Fruit fly (Drosophila melanogaster) whole organism, embryonic: ENCODE measurements around the gene CG12096.
A peak's percentile ranks its signal among the peaks of the same experiment; 100 is the strongest.

ENCODE experiments used
- Atf-2 ChIP-seq: fragments of 200-800 bp; sonication (Bioruptor generic); optimal IDR thresholded peaks from 2 replicates; lab custom pipeline; 2016; ENCODE audit warnings: missing biosample characterization, missing genetic modification characterization
- B-H1 ChIP-seq: fragments of 200-800 bp; sonication (Bioruptor generic); IDR thresholded peaks from 3 replicates; pipeline ENCODE4 v1.3.6; 2022; ENCODE audit warnings: missing biosample characterization, missing genetic modification characterization
- CG11696 ChIP-seq: fragments of 200-800 bp; sonication (Bioruptor generic); IDR thresholded peaks from 2 replicates; pipeline ENCODE4 v1.3.6; 2022; ENCODE audit warnings: missing biosample characterization, missing genetic modification characterization
- CG12104 ChIP-seq: fragments of 200-800 bp; sonication (Bioruptor generic); optimal IDR thresholded peaks from 3 replicates; lab custom pipeline; 2016; ENCODE audit warnings: missing biosample characterization, missing genetic modification characterization
- CG12942 ChIP-seq: fragments of 200-800 bp; sonication (Bioruptor generic); optimal IDR thresholded peaks from 3 replicates; lab custom pipeline; 2016; ENCODE audit warnings: missing biosample characterization, missing genetic modification characterization
- CG13624 ChIP-seq: fragments of 200-800 bp; sonication (Bioruptor generic); optimal IDR thresholded peaks from 2 replicates; lab custom pipeline; 2016; ENCODE audit warnings: missing biosample characterization, missing genetic modification characterization
- CG14860 ChIP-seq: fragments of 200-800 bp; sonication (Bioruptor generic); IDR thresholded peaks from 3 replicates; pipeline ENCODE4 v1.3.6; 2022; ENCODE audit warnings: missing biosample characterization, missing genetic modification characterization; ENCODE audit not compliant: partially characterized antibody
- CG15514 ChIP-seq: fragments of 200-800 bp; sonication (Bioruptor generic); optimal IDR thresholded peaks from 3 replicates; lab custom pipeline; 2017; ENCODE audit warnings: missing biosample characterization, missing genetic modification characterization, mild to moderate bottlenecking, moderate library complexity, missing genetic modification reagents
- CG15601 ChIP-seq: fragments of 200-800 bp; sonication (Bioruptor generic); optimal IDR thresholded peaks from 3 replicates; lab custom pipeline; 2019; ENCODE audit warnings: missing biosample characterization, mild to moderate bottlenecking, missing genetic modification characterization, moderate library complexity
- CG1602 ChIP-seq: fragments of 200-800 bp; sonication (Bioruptor generic); optimal IDR thresholded peaks from 3 replicates; lab custom pipeline; 2016; ENCODE audit warnings: missing biosample characterization, missing genetic modification characterization
- CG17612 ChIP-seq: fragments of 200-800 bp; sonication (Bioruptor generic); IDR thresholded peaks from 2 replicates; pipeline ENCODE4 v1.3.6; 2022; ENCODE audit warnings: missing biosample characterization, missing genetic modification characterization
- CG2120 ChIP-seq: fragments of 200-800 bp; sonication (Bioruptor generic); optimal IDR thresholded peaks from 3 replicates; lab custom pipeline; 2016; ENCODE audit warnings: missing biosample characterization, missing genetic modification characterization
- CG3847 ChIP-seq: fragments of 200-800 bp; sonication (Bioruptor generic); IDR thresholded peaks from 2 replicates; pipeline ENCODE4 v1.3.6; 2022; ENCODE audit warnings: missing biosample characterization, missing genetic modification characterization
- CG6683 ChIP-seq: fragments of 200-800 bp; sonication (Bioruptor generic); optimal IDR thresholded peaks from 2 replicates; lab custom pipeline; 2017; ENCODE audit warnings: missing biosample characterization, mild to moderate bottlenecking, missing genetic modification characterization, missing genetic modification reagents
- CrebB ChIP-seq: fragments of 200-800 bp; sonication (Bioruptor generic); optimal IDR thresholded peaks from 3 replicates; lab custom pipeline; 2018; ENCODE audit warnings: missing biosample characterization, mild to moderate bottlenecking, missing genetic modification characterization
- Dbx ChIP-seq: fragments of 200-800 bp; sonication (Bioruptor generic); IDR thresholded peaks from 3 replicates; pipeline ENCODE4 v1.3.6; 2022; ENCODE audit warnings: missing biosample characterization, missing genetic modification characterization
- Dfd ChIP-seq, 2 experiments: fragments of >200 bp; optimal IDR thresholded peaks; 2 replicates each; lab custom pipeline; 2017; ENCODE audit warnings: missing biosample characterization in 2 of 2, missing genetic modification characterization in 2 of 2
- Dip2 ChIP-seq: fragments of 200-800 bp; sonication (Bioruptor generic); IDR thresholded peaks from 2 replicates; pipeline ENCODE4 v1.3.6; 2022; ENCODE audit warnings: missing biosample characterization, missing genetic modification characterization
- E2f1 ChIP-seq: fragments of 200-800 bp; sonication (Bioruptor generic); IDR thresholded peaks from 2 replicates; pipeline ENCODE4 v1.3.6; 2022; ENCODE audit warnings: missing biosample characterization, missing genetic modification characterization
- HLH4C ChIP-seq: fragments of 200-800 bp; sonication (Bioruptor generic); IDR thresholded peaks from 3 replicates; pipeline ENCODE4 v1.3.6; 2022; ENCODE audit warnings: missing biosample characterization, missing genetic modification characterization; ENCODE audit not compliant: partially characterized antibody
- HmgD ChIP-seq: fragments of 200-800 bp; sonication (Bioruptor generic); optimal IDR thresholded peaks from 3 replicates; lab custom pipeline; 2016; ENCODE audit warnings: missing biosample characterization, missing genetic modification characterization
- Jarid2 ChIP-seq: fragments of 200-800 bp; sonication (Bioruptor generic); optimal IDR thresholded peaks from 3 replicates; lab custom pipeline; 2017; ENCODE audit warnings: mild to moderate bottlenecking, missing biosample characterization, missing genetic modification reagents, missing genetic modification characterization
- NC2α ChIP-seq: fragments of 200-800 bp; sonication (Bioruptor generic); optimal IDR thresholded peaks from 2 replicates; lab custom pipeline; 2016; ENCODE audit warnings: missing biosample characterization, missing genetic modification characterization
- NC2β ChIP-seq: fragments of 200-800 bp; sonication (Bioruptor generic); optimal IDR thresholded peaks from 2 replicates; lab custom pipeline; 2016; ENCODE audit warnings: missing biosample characterization, missing genetic modification characterization
- NK7.1 ChIP-seq: fragments of 200-800 bp; sonication (Bioruptor generic); optimal IDR thresholded peaks from 3 replicates; lab custom pipeline; 2016; ENCODE audit warnings: missing biosample characterization, missing genetic modification characterization
- Rfx ChIP-seq: fragments of 200-800 bp; sonication (Bioruptor generic); IDR thresholded peaks from 2 replicates; pipeline ENCODE4 v1.3.6; 2022; ENCODE audit warnings: missing biosample characterization, missing genetic modification characterization
- Scr ChIP-seq: fragments of 200-800 bp; sonication (Bioruptor generic); IDR thresholded peaks from 2 replicates; pipeline ENCODE4 v1.3.6; 2022; ENCODE audit warnings: missing biosample characterization, missing genetic modification characterization; ENCODE audit not compliant: partially characterized antibody
- TFAM ChIP-seq: fragments of 200-800 bp; sonication (Bioruptor generic); optimal IDR thresholded peaks from 2 replicates; lab custom pipeline; 2017; ENCODE audit warnings: missing biosample characterization, missing genetic modification characterization, inconsistent platforms
- YL-1 ChIP-seq: fragments of 200-800 bp; sonication (Bioruptor generic); optimal IDR thresholded peaks from 3 replicates; lab custom pipeline; 2017; ENCODE audit warnings: missing biosample characterization, mild to moderate bottlenecking, missing genetic modification characterization
- ac ChIP-seq: fragments of 200-800 bp; sonication (Bioruptor generic); optimal IDR thresholded peaks from 3 replicates; lab custom pipeline; 2017; ENCODE audit warnings: missing biosample characterization, mild to moderate bottlenecking, missing genetic modification characterization
- az2 ChIP-seq: fragments of 200-800 bp; sonication (Bioruptor generic); optimal IDR thresholded peaks from 3 replicates; lab custom pipeline; 2016; ENCODE audit warnings: missing biosample characterization, missing genetic modification characterization
- chif ChIP-seq, 2 experiments: fragments of 200-800 bp; sonication (Bioruptor generic); optimal IDR thresholded peaks; 3 replicates each; lab custom pipeline; 2016; ENCODE audit warnings: missing biosample characterization in 2 of 2, missing genetic modification characterization in 2 of 2
- chm ChIP-seq: fragments of 200-800 bp; sonication (Bioruptor generic); IDR thresholded peaks from 2 replicates; pipeline ENCODE4 v1.3.6; 2022; ENCODE audit warnings: missing biosample characterization, missing genetic modification characterization
- dati ChIP-seq: fragments of 200-800 bp; sonication (Bioruptor generic); IDR thresholded peaks from 2 replicates; pipeline ENCODE4 v1.3.6; 2022; ENCODE audit warnings: missing biosample characterization, missing genetic modification characterization
- dm ChIP-seq: fragments of 200-800 bp; sonication (Bioruptor generic); optimal IDR thresholded peaks from 3 replicates; lab custom pipeline; 2016; ENCODE audit warnings: missing biosample characterization, missing genetic modification characterization
- esg ChIP-seq: fragments of 200-800 bp; sonication (Bioruptor generic); conservative IDR thresholded peaks from 2 replicates; pipeline ENCODE4 v1.3.6; 2022; ENCODE audit warnings: missing biosample characterization, missing genetic modification characterization
- grn ChIP-seq: fragments of 200-800 bp; sonication (Bioruptor generic); optimal IDR thresholded peaks from 3 replicates; lab custom pipeline; 2017; ENCODE audit warnings: missing biosample characterization, missing genetic modification characterization
- hth ChIP-seq: fragments of >200 bp; optimal IDR thresholded peaks from 2 replicates; lab custom pipeline; 2017; ENCODE audit warnings: inconsistent platforms
- kah ChIP-seq: fragments of 200-800 bp; sonication (Bioruptor generic); optimal IDR thresholded peaks from 2 replicates; lab custom pipeline; 2018; ENCODE audit warnings: missing biosample characterization, mild to moderate bottlenecking, missing genetic modification characterization
- lab ChIP-seq: fragments of 200-800 bp; sonication (Bioruptor generic); optimal IDR thresholded peaks from 3 replicates; lab custom pipeline; 2017; ENCODE audit warnings: missing biosample characterization, missing genetic modification characterization, mild to moderate bottlenecking, moderate library complexity, missing genetic modification reagents
- lola ChIP-seq, 3 experiments: fragments of >200 bp in 2 of 3; fragments of 200-800 bp in 1 of 3; sonication (Bioruptor generic) in 1 of 3; optimal IDR thresholded peaks; 2 replicates each; lab custom pipeline; 2017 to 2019; ENCODE audit warnings: missing biosample characterization in 3 of 3, missing genetic modification characterization in 3 of 3, mild to moderate bottlenecking in 1 of 3, moderate library complexity in 1 of 3
- nau ChIP-seq: fragments of 200-800 bp; sonication (Bioruptor generic); optimal IDR thresholded peaks from 3 replicates; lab custom pipeline; 2017; ENCODE audit warnings: missing biosample characterization, mild to moderate bottlenecking, missing genetic modification characterization, missing genetic modification reagents
- onecut ChIP-seq: fragments of 200-800 bp; sonication (Bioruptor generic); IDR thresholded peaks from 2 replicates; pipeline ENCODE4 v1.3.6; 2022; ENCODE audit warnings: missing biosample characterization, missing genetic modification characterization
- org-1 ChIP-seq: fragments of 200-800 bp; sonication (Bioruptor generic); optimal IDR thresholded peaks from 2 replicates; lab custom pipeline; 2017; ENCODE audit warnings: missing biosample characterization, missing genetic modification characterization
- repo ChIP-seq: fragments of 200-800 bp; sonication (Bioruptor generic); optimal IDR thresholded peaks from 2 replicates; lab custom pipeline; 2016; ENCODE audit warnings: missing biosample characterization, missing genetic modification characterization
- salm ChIP-seq: fragments of 200-800 bp; sonication (Bioruptor generic); optimal IDR thresholded peaks from 2 replicates; lab custom pipeline; 2018; ENCODE audit warnings: missing biosample characterization, mild to moderate bottlenecking, missing genetic modification characterization
- sd ChIP-seq: fragments of 200-800 bp; sonication (Bioruptor generic); optimal IDR thresholded peaks from 3 replicates; lab custom pipeline; 2018; ENCODE audit warnings: missing biosample characterization, mild to moderate bottlenecking, missing genetic modification characterization, moderate library complexity
- slou ChIP-seq: fragments of 200-800 bp; sonication (Bioruptor generic); optimal IDR thresholded peaks from 3 replicates; lab custom pipeline; 2016; ENCODE audit warnings: missing biosample characterization, missing genetic modification characterization
- sr ChIP-seq: fragments of 200-800 bp; sonication (Bioruptor generic); IDR thresholded peaks from 3 replicates; pipeline ENCODE4 v1.3.6; 2022; ENCODE audit warnings: missing biosample characterization, missing genetic modification characterization
- sug ChIP-seq: fragments of 200-800 bp; optimal IDR thresholded peaks from 2 replicates; lab custom pipeline; 2019; ENCODE audit warnings: missing biosample characterization, mild to moderate bottlenecking, missing genetic modification characterization, moderate library complexity
- toy ChIP-seq: fragments of 200-800 bp; sonication (Bioruptor generic); IDR thresholded peaks from 2 replicates; pipeline ENCODE4 v1.3.6; 2022; ENCODE audit warnings: missing biosample characterization, missing genetic modification characterization
- wdn ChIP-seq: fragments of 200-800 bp; sonication (Bioruptor generic); IDR thresholded peaks from 2 replicates; pipeline ENCODE4 v1.3.6; 2022; ENCODE audit warnings: missing biosample characterization, missing genetic modification characterization
- zen ChIP-seq: fragments of 200-800 bp; sonication (Bioruptor generic); optimal IDR thresholded peaks from 3 replicates; lab custom pipeline; 2018; ENCODE audit warnings: missing biosample characterization, mild to moderate bottlenecking, missing genetic modification characterization, moderate library complexity

Gene CG12096

DNA sequence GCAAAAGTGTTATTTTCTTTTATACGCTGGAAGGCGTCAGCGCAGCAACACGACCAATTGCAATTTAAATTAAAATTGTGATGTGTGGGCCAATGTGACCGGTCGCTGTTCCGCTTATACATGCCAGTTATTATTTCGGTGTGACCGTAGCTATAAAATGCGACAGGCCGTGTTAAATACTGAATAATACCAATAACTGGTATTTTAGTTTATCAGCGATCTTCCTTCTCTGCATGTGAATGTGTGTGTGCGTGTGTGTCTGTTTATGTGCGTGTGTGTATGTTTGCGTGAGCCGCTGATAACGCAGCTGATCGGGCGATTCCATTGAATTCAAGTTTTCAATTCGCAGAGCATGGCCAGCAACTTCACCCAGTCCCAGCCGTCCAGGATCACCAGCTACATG, 30.7 kb upstream of the CG12096 start, which contains the start of the genes CG32638, CG15717 and MFS10 (continued):
- TF ChIP-seq sr (GFP tag; lab: Robert Waterston, UW) (no peak), org-1 (GFP tag; lab: Kevin White, UChicago) (no peak), grn (GFP tag; lab: Kevin White, UChicago) (peak; percentile 99), CG13624 (GFP tag; lab: Kevin White, UChicago) (peak; percentile 19), hth (lab: Kevin White, UChicago) (no peak), CG3847 (GFP tag; lab: Robert Waterston, UW) (peak; percentile 38), CG17612 (GFP tag; lab: Robert Waterston, UW) (no peak), onecut (GFP tag; lab: Robert Waterston, UW) (no peak), CG6683 (GFP tag; lab: Kevin White, UChicago) (no peak), Atf-2 (GFP tag; lab: Kevin White, UChicago) (no peak), chm (no peak), chif (GFP tag; optimal IDR thresholded peaks at IDR 0.05; lab: Kevin White, UChicago) (no peak), HLH4C (GFP tag; lab: Robert Waterston, UW) (no peak), CG1602 (GFP tag; lab: Kevin White, UChicago) (no peak), sug (peak; percentile 30), wdn (GFP tag; lab: Robert Waterston, UW) (no peak), ac (GFP tag; lab: Kevin White, UChicago) (no peak), NK7.1 (GFP tag; lab: Kevin White, UChicago) (no peak), zen (tag; lab: Kevin White, UChicago) (peak; percentile 32), toy (no peak), CG14860 (GFP tag; lab: Robert Waterston, UW) (no peak), NC2β (GFP tag; lab: Kevin White, UChicago) (no peak), kah (GFP tag; lab: Kevin White, UChicago) (no peak), dm (GFP tag; lab: Kevin White, UChicago) (peak; percentile 55), lab (GFP tag; lab: Kevin White, UChicago) (peak; percentile 19), Jarid2 (GFP tag; lab: Kevin White, UChicago) (peak; percentile 73), CG2120 (peak; percentile 33), CG15601 (peak; percentile 80), repo (GFP tag; lab: Kevin White, UChicago) (no peak), CrebB (peak; percentile 45), salm (tag; lab: Kevin White, UChicago) (no peak), Dip2 (GFP tag; lab: Robert Waterston, UW) (no peak), B-H1 (GFP tag; lab: Robert Waterston, UW) (no peak), slou (GFP tag; lab: Kevin White, UChicago) (no peak), TFAM (GFP tag; lab: Kevin White, UChicago) (no peak), E2f1 (GFP tag; lab: Robert Waterston, UW) (no peak), esg (no peak), CG12942 (no peak), NC2α (GFP tag; lab: Kevin White, UChicago) (no peak), Scr (no peak), lola (GFP tag; optimal IDR thresholded peaks at IDR 0.05; lab: Kevin White, UChicago) (peak in 1 of 3 experiments; percentile 5), Dfd (GFP tag; optimal IDR thresholded peaks at IDR 0.05; lab: Kevin White, UChicago) (no peak), Rfx (GFP tag; lab: Robert Waterston, UW) (peak; percentile 40; the same call in 1 of the 2 replicates), CG15514 (GFP tag; lab: Kevin White, UChicago) (peak; percentile 78), sd (tag; lab: Kevin White, UChicago) (peak; percentile 59), dati (GFP tag; lab: Robert Waterston, UW) (no peak), Dbx (GFP tag; lab: Robert Waterston, UW) (no peak), CG11696 (GFP tag; lab: Robert Waterston, UW) (no peak), nau (GFP tag; lab: Kevin White, UChicago) (no peak), CG12104 (no peak), YL-1 (GFP tag; lab: Kevin White, UChicago) (peak; percentile 9), HmgD (GFP tag; lab: Kevin White, UChicago) (peak; percentile 9), az2 (GFP tag; lab: Kevin White, UChicago) (no peak)
